Fruit fly (Drosophila melanogaster) whole organism, embryonic: ENCODE measurements around the gene CG10752.

Experiments
- YL-1 ChIP-seq: fragments of 200-800 bp; sonication (Bioruptor generic); optimal IDR thresholded peaks from 3 replicates; lab custom pipeline; 2017; ENCODE audit warnings: missing biosample characterization, mild to moderate bottlenecking, missing genetic modification characterization
- rib ChIP-seq: fragments of 200-800 bp; sonication (Bioruptor generic); IDR thresholded peaks from 2 replicates; pipeline ENCODE4 v1.3.6; 2022; ENCODE audit warnings: missing biosample characterization, missing genetic modification characterization

The CG10752 gene

DNA sequence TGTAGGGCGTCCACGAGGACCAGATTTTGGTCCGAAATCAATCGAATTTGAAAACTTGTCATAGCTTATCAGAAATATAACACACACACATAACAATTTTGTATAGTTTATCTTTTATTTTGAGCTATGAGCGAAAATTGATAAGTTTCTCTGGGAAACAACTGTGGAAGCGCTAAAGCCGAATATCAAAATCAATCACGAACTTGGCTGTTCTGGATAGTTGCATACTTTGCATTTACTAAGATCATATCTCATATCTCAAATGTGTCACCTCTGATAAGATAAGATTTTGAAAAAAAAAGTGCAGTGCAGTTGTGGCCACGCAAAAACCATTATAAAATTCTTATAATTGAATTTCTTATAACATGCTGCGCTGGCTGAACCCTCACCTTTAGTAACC, 50.8 kb downstream of the CG10752 start, which contains the start of gene CG32117:
TSS of gene CG32117 (minus strand) at position 101 of the 400 bp plus-strand sequence.
- no peak for TF ChIP-seq YL-1 (GFP tag; lab: Kevin White, UChicago)
- no peak for TF ChIP-seq rib (GFP tag; lab: Robert Waterston, UW)
- TF ChIP-seq, all 482 proteins: peak for 0
